Worm (Caenorhabditis elegans) whole organism, L1 larva: ENCODE data around the gene msra-1.

Experiments
- ama-1 ChIP-seq: fragments of 150-350 bp; optimal IDR thresholded peaks from 2 replicates; lab custom pipeline; 2014
- lin-35 ChIP-seq, 2 experiments: fragments of 150-350 bp; optimal IDR thresholded peaks; 2 replicates each; lab custom pipeline; 2014; ENCODE audit warnings: missing biosample characterization in 2 of 2, missing genetic modification characterization in 2 of 2, missing genetic modification reagents in 2 of 2
- lin-39 ChIP-seq: fragments of 150-350 bp; optimal IDR thresholded peaks from 2 replicates; lab custom pipeline; 2014; ENCODE audit warnings: missing biosample characterization, missing genetic modification reagents, missing genetic modification characterization
- skn-1 ChIP-seq: fragments of 150-350 bp; optimal IDR thresholded peaks from 2 replicates; lab custom pipeline; 2014; ENCODE audit warnings: missing biosample characterization, missing genetic modification characterization
- zip-4 ChIP-seq: fragments of 200-800 bp; sonication (Bioruptor generic); optimal IDR thresholded peaks from 2 replicates; lab custom pipeline; 2018; ENCODE audit warnings: mild to moderate bottlenecking, missing genetic modification characterization, moderate library complexity, missing compliant biosample characterization

ce11 chrII:7331224-7331623 lies 32.6 kb downstream of the msra-1 start, which contains the start of gene npax-1:
- TF ChIP-seq zip-4 (GFP tag; lab: Kevin White, UChicago) (no peak), skn-1 (tag; lab: Kevin White, UChicago) (no peak), lin-35 (GFP tag; optimal IDR thresholded peaks at IDR 0.05; lab: Kevin White, UChicago) (no peak), lin-39 (no peak), ama-1 (lab: Kevin White, UChicago) (no peak)
